Worm (Caenorhabditis elegans) whole organism, late embryonic: ENCODE data around the gene ncs-5.

Experiments
- T23F11.4 ChIP-seq: fragments of 200-800 bp; sonication (Bioruptor generic); optimal IDR thresholded peaks from 2 replicates; lab custom pipeline; 2018; ENCODE audit warnings: mild to moderate bottlenecking, missing genetic modification characterization, missing compliant biosample characterization
- ceh-9 ChIP-seq: sonication (generic microtip); optimal IDR thresholded peaks from 2 replicates; lab custom pipeline; 2016; ENCODE audit warnings: mild to moderate bottlenecking, missing genetic modification characterization, inconsistent platforms, missing compliant biosample characterization
- nhr-11 ChIP-seq: fragments of 150-350 bp; optimal IDR thresholded peaks from 2 replicates; lab custom pipeline; 2014; ENCODE audit warnings: missing biosample characterization, missing genetic modification characterization
- rnt-1 ChIP-seq: sonication (generic microtip); optimal IDR thresholded peaks from 2 replicates; lab custom pipeline; 2016; ENCODE audit warnings: missing genetic modification characterization, missing compliant biosample characterization

ce11 chrV:18838799-18839354 is 19.3 kb downstream of the ncs-5 start, which contains the start of gene nhr-65:
- TF ChIP-seq ceh-9 = no peak
- TF ChIP-seq rnt-1 (tag; lab: Kevin White, UChicago) = no peak
- TF ChIP-seq T23F11.4 (GFP tag; lab: Kevin White, UChicago) = no peak
- no peak for TF ChIP-seq nhr-11 (tag; lab: Kevin White, UChicago)
